Worm (Caenorhabditis elegans) whole organism, late embryonic: ENCODE data around the gene F28B12.1.

ENCODE experiments used
- ceh-22 ChIP-seq: sonication (generic microtip); optimal IDR thresholded peaks from 2 replicates; lab custom pipeline; 2017; ENCODE audit warnings: missing biosample characterization, missing genetic modification characterization
- dmd-4 ChIP-seq: sonication (generic microtip); optimal IDR thresholded peaks from 2 replicates; lab custom pipeline; 2016; ENCODE audit warnings: borderline replicate concordance, missing genetic modification characterization, missing compliant biosample characterization
- ets-4 ChIP-seq: sonication (generic microtip); optimal IDR thresholded peaks from 2 replicates; lab custom pipeline; 2016; ENCODE audit warnings: missing genetic modification characterization, missing compliant biosample characterization
- fax-1 ChIP-seq: sonication (generic microtip); optimal IDR thresholded peaks from 2 replicates; lab custom pipeline; 2016; ENCODE audit warnings: missing genotype, missing genetic modification characterization, missing compliant biosample characterization
- fkh-10 ChIP-seq: fragments of 150-350 bp; optimal IDR thresholded peaks from 2 replicates; lab custom pipeline; 2014; ENCODE audit warnings: missing biosample characterization, missing genetic modification reagents, missing genetic modification characterization
- hlh-30 ChIP-seq: sonication (generic microtip); optimal IDR thresholded peaks from 2 replicates; lab custom pipeline; 2017; ENCODE audit warnings: antibody characterized with exemption, missing genetic modification characterization, missing compliant biosample characterization; ENCODE audit not compliant: insufficient read depth
- hlh-6 ChIP-seq: sonication (generic microtip); optimal IDR thresholded peaks from 2 replicates; lab custom pipeline; 2016; ENCODE audit warnings: missing genotype, missing genetic modification characterization, missing compliant biosample characterization
- nfya-1 ChIP-seq: sonication (generic microtip); optimal IDR thresholded peaks from 2 replicates; lab custom pipeline; 2017; ENCODE audit warnings: missing genetic modification characterization, mild to moderate bottlenecking, missing compliant biosample characterization, antibody characterized with exemption, moderate library complexity
- pat-9 ChIP-seq: fragments of 200-800 bp; sonication (Bioruptor generic); optimal IDR thresholded peaks from 2 replicates; lab custom pipeline; 2018; ENCODE audit warnings: mild to moderate bottlenecking, missing genetic modification characterization, moderate library complexity, missing compliant biosample characterization
- pha-4 ChIP-seq: fragments of 150-350 bp; optimal IDR thresholded peaks from 2 replicates; lab custom pipeline; 2018; ENCODE audit warnings: missing biosample characterization, missing genetic modification reagents, missing genetic modification characterization
- unc-42 ChIP-seq: sonication (generic microtip); optimal IDR thresholded peaks from 2 replicates; lab custom pipeline; 2016; ENCODE audit warnings: missing genotype, missing genetic modification characterization, missing compliant biosample characterization
- zip-5 ChIP-seq: sonication (generic microtip); optimal IDR thresholded peaks from 2 replicates; lab custom pipeline; 2016; ENCODE audit warnings: missing genetic modification characterization, missing compliant biosample characterization
- ztf-16 ChIP-seq: sonication (generic microtip); optimal IDR thresholded peaks from 2 replicates; lab custom pipeline; 2017; ENCODE audit warnings: missing genetic modification characterization, missing compliant biosample characterization

ce11 chrII:5988224-5988623 lies 45.5 kb downstream of the F28B12.1 start, which contains the start of gene ins-2:
- no peak for TF ChIP-seq ceh-22
- no peak for TF ChIP-seq hlh-6 (tag; lab: Kevin White, UChicago)
- no peak for TF ChIP-seq ets-4
- no peak for TF ChIP-seq zip-5 (tag; lab: Kevin White, UChicago)
- no peak for TF ChIP-seq ztf-16
- TF ChIP-seq fax-1, result no peak
- no peak for TF ChIP-seq nfya-1 (tag; lab: Kevin White, UChicago)
- TF ChIP-seq pha-4 (tag; lab: Kevin White, UChicago), result no peak
- TF ChIP-seq hlh-30 (tag; lab: Kevin White, UChicago), result no peak
- TF ChIP-seq dmd-4 (tag; lab: Kevin White, UChicago), result no peak
- TF ChIP-seq fkh-10, result no peak
- TF ChIP-seq unc-42, result no peak
- TF ChIP-seq pat-9 (tag; lab: Kevin White, UChicago), result no peak
